Worm (Caenorhabditis elegans) whole organism, early embryonic: ENCODE measurements around the gene trpp-12.
A peak's percentile ranks its signal among the peaks of the same experiment; 100 is the strongest.

Experiments
- B0310.2 ChIP-seq: sonication (generic microtip); optimal IDR thresholded peaks from 2 replicates; lab custom pipeline; 2016; ENCODE audit warnings: mild to moderate bottlenecking, missing genetic modification characterization, missing compliant biosample characterization
- F13C5.2 ChIP-seq: sonication (generic microtip); optimal IDR thresholded peaks from 2 replicates; lab custom pipeline; 2017; ENCODE audit warnings: mild to moderate bottlenecking, missing genetic modification characterization, inconsistent platforms, missing compliant biosample characterization
- aly-1 ChIP-seq: sonication (generic microtip); optimal IDR thresholded peaks from 2 replicates; lab custom pipeline; 2016; ENCODE audit warnings: missing genetic modification characterization, missing compliant biosample characterization
- ama-1 ChIP-seq: fragments of 150-350 bp; optimal IDR thresholded peaks from 2 replicates; lab custom pipeline; 2014
- ceh-13 ChIP-seq: fragments of 200-800 bp; sonication (Bioruptor generic); optimal IDR thresholded peaks from 2 replicates; lab custom pipeline; 2018; ENCODE audit warnings: mild to moderate bottlenecking, missing genetic modification characterization, missing compliant biosample characterization
- ceh-36 ChIP-seq: sonication (generic microtip); optimal IDR thresholded peaks from 2 replicates; lab custom pipeline; 2016; ENCODE audit warnings: missing genetic modification characterization, inconsistent platforms, missing compliant biosample characterization
- ets-7 ChIP-seq: sonication (generic microtip); optimal IDR thresholded peaks from 2 replicates; lab custom pipeline; 2016; ENCODE audit warnings: missing genotype, missing genetic modification characterization, missing compliant biosample characterization
- flt-1 ChIP-seq: fragments of 200-800 bp; sonication (Bioruptor generic); IDR thresholded peaks from 2 replicates; pipeline ENCODE4 v1.3.6; 2022; ENCODE audit warnings: missing genetic modification characterization, missing compliant biosample characterization
- hmbx-1 ChIP-seq: sonication (generic microtip); optimal IDR thresholded peaks from 2 replicates; lab custom pipeline; 2016; ENCODE audit warnings: mild to moderate bottlenecking, missing genetic modification characterization, missing compliant biosample characterization
- hmg-4 ChIP-seq: fragments of 200-800 bp; sonication (Bioruptor generic); optimal IDR thresholded peaks from 2 replicates; lab custom pipeline; 2018; ENCODE audit warnings: mild to moderate bottlenecking, missing genetic modification characterization, missing compliant biosample characterization
- hnd-1 ChIP-seq: sonication (generic microtip); optimal IDR thresholded peaks from 2 replicates; lab custom pipeline; 2016; ENCODE audit warnings: missing genetic modification characterization, missing compliant biosample characterization
- pes-1 ChIP-seq: fragments of 200-800 bp; sonication (Bioruptor generic); IDR thresholded peaks from 2 replicates; pipeline ENCODE4 v1.3.6; 2022; ENCODE audit warnings: missing genetic modification reagents, missing genetic modification characterization, missing compliant biosample characterization
- scrt-1 ChIP-seq: fragments of 200-800 bp; sonication (Bioruptor generic); IDR thresholded peaks from 2 replicates; pipeline ENCODE4 v1.3.6; 2022; ENCODE audit warnings: missing genetic modification characterization, missing compliant biosample characterization
- sea-1 ChIP-seq: fragments of 200-800 bp; sonication (Bioruptor generic); conservative IDR thresholded peaks from 2 replicates; pipeline ENCODE4 v1.3.6; 2022; ENCODE audit warnings: missing genetic modification characterization, missing compliant biosample characterization
- tbx-11 ChIP-seq: fragments of 200-800 bp; sonication (Bioruptor generic); IDR thresholded peaks from 2 replicates; pipeline ENCODE4 v1.3.6; 2022; ENCODE audit warnings: missing genetic modification characterization, missing compliant biosample characterization
- tbx-37 ChIP-seq: fragments of 200-800 bp; sonication (Bioruptor generic); conservative IDR thresholded peaks from 2 replicates; pipeline ENCODE4 v1.3.6; 2022; ENCODE audit warnings: missing genetic modification reagents, missing genetic modification characterization, missing compliant biosample characterization
- tra-4 ChIP-seq: sonication (generic microtip); optimal IDR thresholded peaks from 2 replicates; lab custom pipeline; 2017; ENCODE audit warnings: missing genetic modification characterization, missing compliant biosample characterization

The trpp-12 gene

ce11 chrX:2370655-2371054 lies 38.8 kb upstream of the trpp-12 start:
- no peak for TF ChIP-seq hmbx-1 (tag; lab: Kevin White, UChicago)
- TF ChIP-seq scrt-1 (GFP tag; lab: Robert Waterston, UW) = no peak
- TF ChIP-seq pes-1 (GFP tag; lab: Robert Waterston, UW) = no peak
- TF ChIP-seq tra-4 (tag; lab: Kevin White, UChicago) = no peak
- TF ChIP-seq F13C5.2 (tag; lab: Kevin White, UChicago) = no peak
- TF ChIP-seq aly-1 (tag; lab: Kevin White, UChicago) = no peak
- TF ChIP-seq ama-1 (lab: Kevin White, UChicago) = no peak
- no peak for TF ChIP-seq ceh-36 (tag; lab: Kevin White, UChicago)
- TF ChIP-seq flt-1 (GFP tag; lab: Robert Waterston, UW) = no peak
- no peak for TF ChIP-seq hnd-1 (tag; lab: Kevin White, UChicago)
- TF ChIP-seq ets-7 (tag; lab: Kevin White, UChicago) = no peak
- TF ChIP-seq ceh-13 (GFP tag; lab: Kevin White, UChicago) = no peak
- no peak for TF ChIP-seq hmg-4 (GFP tag; lab: Kevin White, UChicago)
- no peak for TF ChIP-seq tbx-11 (GFP tag; lab: Robert Waterston, UW)
- TF ChIP-seq tbx-37 (GFP tag; lab: Robert Waterston, UW) = no peak
- TF ChIP-seq B0310.2 (tag; lab: Kevin White, UChicago) = no peak

- TF ChIP-seq flt-1 (GFP tag; lab: Robert Waterston, UW) (no peak), hnd-1 (tag; lab: Kevin White, UChicago) (no peak), hmg-4 (GFP tag; lab: Kevin White, UChicago) (no peak), sea-1 (no peak), pes-1 (GFP tag; lab: Robert Waterston, UW) (no peak), ets-7 (tag; lab: Kevin White, UChicago) (no peak), tra-4 (tag; lab: Kevin White, UChicago) (no peak), scrt-1 (GFP tag; lab: Robert Waterston, UW) (no peak)
Observed at ce11 chrX:2372134-2372533, 37.4 kb upstream of the trpp-12 start.

- TF ChIP-seq tbx-11 (GFP tag; lab: Robert Waterston, UW) = no peak
- no peak for TF ChIP-seq F13C5.2 (tag; lab: Kevin White, UChicago)
Observed at ce11 chrX:2375300-2376035, 34.0 kb upstream of the trpp-12 start, which contains the start of gene F47G3.3. Gene F47G3.3, plus strand, starts transcription at chrX:2375985.

DNA sequence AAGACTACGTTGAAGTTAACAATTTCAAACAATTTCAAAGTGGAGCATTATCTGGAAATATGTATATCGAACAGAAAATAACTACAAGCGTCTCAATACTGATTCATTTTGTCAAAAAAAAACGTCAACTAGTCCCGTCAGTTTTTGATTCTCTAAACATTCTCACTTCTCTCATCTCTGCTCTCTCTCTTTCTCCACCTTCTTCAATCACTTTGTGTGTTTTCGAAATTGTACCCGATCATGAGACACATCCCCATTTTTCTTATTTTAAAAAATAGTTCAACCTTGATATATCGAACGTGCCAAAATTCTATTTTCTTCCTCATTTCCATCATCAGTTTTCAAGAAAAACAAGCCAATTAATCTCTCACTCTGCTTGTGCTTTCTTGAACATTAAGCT lies 28.7 kb upstream of the trpp-12 start:
- TF ChIP-seq ets-7 (tag; lab: Kevin White, UChicago) = no peak
- no peak for TF ChIP-seq flt-1 (GFP tag; lab: Robert Waterston, UW)
- TF ChIP-seq scrt-1 (GFP tag; lab: Robert Waterston, UW) = no peak
- TF ChIP-seq tbx-37 (GFP tag; lab: Robert Waterston, UW) = no peak
- TF ChIP-seq hmbx-1 (tag; lab: Kevin White, UChicago) = no peak
- TF ChIP-seq hmg-4 (GFP tag; lab: Kevin White, UChicago) = no peak
- no peak for TF ChIP-seq F13C5.2 (tag; lab: Kevin White, UChicago)
- TF ChIP-seq ceh-36 (tag; lab: Kevin White, UChicago) = no peak
- TF ChIP-seq tbx-11 (GFP tag; lab: Robert Waterston, UW) = no peak
- TF ChIP-seq ama-1 (lab: Kevin White, UChicago) = no peak
- TF ChIP-seq B0310.2 (tag; lab: Kevin White, UChicago) = no peak
- no peak for TF ChIP-seq ceh-13 (GFP tag; lab: Kevin White, UChicago)
- no peak for TF ChIP-seq sea-1
- no peak for TF ChIP-seq aly-1 (tag; lab: Kevin White, UChicago)
- no peak for TF ChIP-seq tra-4 (tag; lab: Kevin White, UChicago)
- no peak for TF ChIP-seq pes-1 (GFP tag; lab: Robert Waterston, UW)

ce11 chrX:2381282-2381681 lies 28.2 kb upstream of the trpp-12 start, which contains the start of gene F47G3.4:
Gene F47G3.4, plus strand, starts transcription at chrX:2381582.
- TF ChIP-seq tbx-11 (GFP tag; lab: Robert Waterston, UW) = no peak
- TF ChIP-seq flt-1 (GFP tag; lab: Robert Waterston, UW) = no peak
- TF ChIP-seq ama-1 (lab: Kevin White, UChicago) = no peak
- TF ChIP-seq B0310.2 (tag; lab: Kevin White, UChicago) = no peak
- TF ChIP-seq ceh-13 (GFP tag; lab: Kevin White, UChicago) = no peak
- no peak for TF ChIP-seq tbx-37 (GFP tag; lab: Robert Waterston, UW)
- TF ChIP-seq pes-1 (GFP tag; lab: Robert Waterston, UW) = no peak
- TF ChIP-seq sea-1 = no peak
- TF ChIP-seq hnd-1 (tag; lab: Kevin White, UChicago) = no peak
- no peak for TF ChIP-seq hmbx-1 (tag; lab: Kevin White, UChicago)
- no peak for TF ChIP-seq hmg-4 (GFP tag; lab: Kevin White, UChicago)

- TF ChIP-seq flt-1 (GFP tag; lab: Robert Waterston, UW) (no peak), F13C5.2 (tag; lab: Kevin White, UChicago) (peak; percentile 27)
Observed at ce11 chrX:2382227-2382626, 27.3 kb upstream of the trpp-12 start.

- TF ChIP-seq sea-1 (no peak), ceh-36 (tag; lab: Kevin White, UChicago) (no peak), flt-1 (GFP tag; lab: Robert Waterston, UW) (no peak), tbx-37 (GFP tag; lab: Robert Waterston, UW) (no peak), F13C5.2 (tag; lab: Kevin White, UChicago) (no peak), B0310.2 (tag; lab: Kevin White, UChicago) (no peak), tra-4 (tag; lab: Kevin White, UChicago) (no peak), tbx-11 (GFP tag; lab: Robert Waterston, UW) (no peak), pes-1 (GFP tag; lab: Robert Waterston, UW) (no peak), ama-1 (lab: Kevin White, UChicago) (no peak)
Observed at ce11 chrX:2385453-2385852, 24.0 kb upstream of the trpp-12 start, which contains the start of gene F47G3.1. Gene F47G3.1, plus strand, starts transcription at chrX:2385753.
